Worm (Caenorhabditis elegans): Measurements from ENCODE around the gene C33B4.5.

ce11 chrII:11345570-11346029, 37.5 kb upstream of the C33B4.5 start, which contains the start of gene nduf-11:
- TF ChIP-seq aptf-3 (GFP tag; IDR thresholded peaks at IDR 0.05) (no peak), snpc-4 (GFP tag; optimal IDR thresholded peaks at IDR 0.05) (no peak), snpc-4 (tag; optimal IDR thresholded peaks at IDR 0.05) (peak; percentile 32 to 70 (median 51)), lin-54 (GFP tag; optimal IDR thresholded peaks at IDR 0.05) (peak; percentile 96), Y67H2A.10 (GFP tag; conservative IDR thresholded peaks at IDR 0.05) (no peak)

All from whole organism, young adult.